Worm (Caenorhabditis elegans): ENCODE results near the gene F21D5.4.

F21D5.4 gene

ce11 chrIV:8757729-8758128 is 19.8 kb downstream of the F21D5.4 start:
- TF ChIP-seq nhr-10 (tag; optimal IDR thresholded peaks at IDR 0.05) (no peak), lsy-2 (tag; optimal IDR thresholded peaks at IDR 0.05) (no peak), alr-1 (tag; optimal IDR thresholded peaks at IDR 0.05) (no peak), mab-5 (tag; optimal IDR thresholded peaks at IDR 0.05) (no peak), sma-9 (GFP tag; optimal IDR thresholded peaks at IDR 0.05) (peak; percentile 14), sma-9 (tag; optimal IDR thresholded peaks at IDR 0.05) (no peak), ztf-1 (GFP tag; conservative IDR thresholded peaks at IDR 0.05) (no peak), Y55F3AM.14 (GFP tag; optimal IDR thresholded peaks at IDR 0.05) (no peak), ztf-4 (tag; optimal IDR thresholded peaks at IDR 0.05) (no peak), mdl-1 (tag; optimal IDR thresholded peaks at IDR 0.05) (no peak), lin-13 (GFP tag; optimal IDR thresholded peaks at IDR 0.05) (no peak), unc-62 (GFP tag; optimal IDR thresholded peaks at IDR 0.05) (no peak), C34F6.9 (tag; optimal IDR thresholded peaks at IDR 0.05) (peak; percentile 7), R02D3.7 (tag; optimal IDR thresholded peaks at IDR 0.05) (no peak), peb-1 (tag; optimal IDR thresholded peaks at IDR 0.05) (no peak), lin-11 (tag; optimal IDR thresholded peaks at IDR 0.05) (no peak), unc-55 (GFP tag; optimal IDR thresholded peaks at IDR 0.05) (peak; percentile 12), sem-4 (tag; optimal IDR thresholded peaks at IDR 0.05) (no peak), nhr-11 (tag; optimal IDR thresholded peaks at IDR 0.05) (no peak), blmp-1 (tag; optimal IDR thresholded peaks at IDR 0.05; ENCODE audit: insufficient read depth) (no peak), nhr-21 (tag; optimal IDR thresholded peaks at IDR 0.05) (no peak), nhr-129 (tag; optimal IDR thresholded peaks at IDR 0.05) (peak; percentile 26), sma-3 (GFP tag; optimal IDR thresholded peaks at IDR 0.05) (no peak), ceh-16 (tag; optimal IDR thresholded peaks at IDR 0.05) (no peak), mbf-1 (tag; optimal IDR thresholded peaks at IDR 0.05) (no peak), skn-1 (tag; optimal IDR thresholded peaks at IDR 0.05) (no peak), F13H6.1 (tag; optimal IDR thresholded peaks at IDR 0.05) (peak; percentile 64), aly-2 (tag; optimal IDR thresholded peaks at IDR 0.05) (no peak), egl-27 (tag; optimal IDR thresholded peaks at IDR 0.05) (no peak), nhr-77 (tag; optimal IDR thresholded peaks at IDR 0.05) (no peak), nhr-237 (tag; optimal IDR thresholded peaks at IDR 0.05) (no peak), crh-2 (tag; optimal IDR thresholded peaks at IDR 0.05) (peak; percentile 35), nhr-23 (tag; optimal IDR thresholded peaks at IDR 0.05) (no peak), ama-1 (optimal IDR thresholded peaks at IDR 0.05) (no peak), gmeb-1 (tag; optimal IDR thresholded peaks at IDR 0.05) (no peak), nhr-12 (tag; optimal IDR thresholded peaks at IDR 0.05) (no peak), ceh-82 (tag; optimal IDR thresholded peaks at IDR 0.05) (no peak), snpc-4 (tag; optimal IDR thresholded peaks at IDR 0.05) (no peak), fos-1 (tag; optimal IDR thresholded peaks at IDR 0.05) (peak; percentile 90), zag-1 (tag; optimal IDR thresholded peaks at IDR 0.05) (no peak), lin-39 (tag; optimal IDR thresholded peaks at IDR 0.05) (no peak), ztf-11 (tag; optimal IDR thresholded peaks at IDR 0.05) (no peak), nhr-25 (tag; optimal IDR thresholded peaks at IDR 0.05) (no peak), unc-39 (tag; optimal IDR thresholded peaks at IDR 0.05) (no peak)

- TF ChIP-seq lsy-2 (tag; optimal IDR thresholded peaks at IDR 0.05) (peak in 1 of 2 experiments; percentile 64), aly-2 (tag; optimal IDR thresholded peaks at IDR 0.05) (no peak), C34F6.9 (tag; optimal IDR thresholded peaks at IDR 0.05) (peak; percentile 54), nhr-6 (tag; optimal IDR thresholded peaks at IDR 0.05) (no peak), nhr-237 (tag; optimal IDR thresholded peaks at IDR 0.05) (no peak), fos-1 (tag; optimal IDR thresholded peaks at IDR 0.05) (peak; percentile 26), crh-2 (tag; optimal IDR thresholded peaks at IDR 0.05) (peak; percentile 50), zag-1 (tag; optimal IDR thresholded peaks at IDR 0.05) (peak; percentile 50), unc-39 (tag; optimal IDR thresholded peaks at IDR 0.05) (no peak), nhr-25 (tag; optimal IDR thresholded peaks at IDR 0.05) (no peak), ceh-82 (tag; optimal IDR thresholded peaks at IDR 0.05) (no peak), nhr-129 (tag; optimal IDR thresholded peaks at IDR 0.05) (peak; percentile 37), unc-55 (GFP tag; optimal IDR thresholded peaks at IDR 0.05) (peak; percentile 85), lin-13 (GFP tag; optimal IDR thresholded peaks at IDR 0.05) (peak; percentile 34), lin-11 (tag; optimal IDR thresholded peaks at IDR 0.05) (no peak), blmp-1 (tag; optimal IDR thresholded peaks at IDR 0.05; ENCODE audit: insufficient read depth) (no peak)
These were observed 20.7 kb downstream of the F21D5.4 start for ce11 chrIV:8758620-8759019.

All from whole organism, L2 larva.